Worm (Caenorhabditis elegans): ENCODE measurements around the gene ZK892.3.

Gene ZK892.3

DNA sequence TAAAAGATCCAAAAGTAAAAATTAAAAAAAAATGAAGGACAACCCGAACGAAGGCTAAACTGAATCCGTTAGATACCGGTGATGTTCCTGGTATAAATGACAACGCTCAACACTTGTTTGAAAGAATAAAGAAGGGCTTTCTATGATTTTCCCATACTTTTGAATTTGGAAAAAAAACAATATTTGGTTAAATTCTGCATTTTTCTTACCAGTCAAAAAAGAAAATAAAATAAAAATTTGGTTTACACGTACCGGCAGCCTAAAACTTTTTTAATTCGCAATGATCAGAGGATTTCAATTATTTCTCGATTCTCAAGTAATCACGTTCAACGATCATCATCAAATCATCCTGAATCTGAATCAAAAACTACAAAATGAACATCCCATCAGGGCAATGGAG is at the start of gene ZK892.3:
Gene ZK892.3, plus strand, starts transcription at position 301 of the 400 bp plus-strand sequence.
- TF ChIP-seq B0261.1 (tag; optimal IDR thresholded peaks at IDR 0.05) (no peak), tbx-9 (tag; optimal IDR thresholded peaks at IDR 0.05; ENCODE audit: borderline replicate concordance) (no peak), madf-10 (tag; optimal IDR thresholded peaks at IDR 0.05) (no peak), pbrm-1 (GFP tag; IDR thresholded peaks at IDR 0.05) (no peak), unc-62 (GFP tag; optimal IDR thresholded peaks at IDR 0.05) (no peak), nhr-90 (tag; optimal IDR thresholded peaks at IDR 0.05) (no peak), tbp1 (GFP tag; optimal IDR thresholded peaks at IDR 0.05) (no peak), ets-4 (GFP tag; optimal IDR thresholded peaks at IDR 0.05) (no peak), nhr-80 (tag; optimal IDR thresholded peaks at IDR 0.05) (no peak), ztf-18 (tag; optimal IDR thresholded peaks at IDR 0.05) (no peak), dpl-1 (GFP tag; optimal IDR thresholded peaks at IDR 0.05) (no peak), chd-7 (tag; optimal IDR thresholded peaks at IDR 0.05) (no peak), Y53G8AR.9 (GFP tag; conservative IDR thresholded peaks at IDR 0.05) (no peak), attf-3 (GFP tag; conservative IDR thresholded peaks at IDR 0.05) (no peak), nfyb-1 (GFP tag; IDR thresholded peaks at IDR 0.05) (no peak), unc-130 (GFP tag; optimal IDR thresholded peaks at IDR 0.05) (no peak)

DNA sequence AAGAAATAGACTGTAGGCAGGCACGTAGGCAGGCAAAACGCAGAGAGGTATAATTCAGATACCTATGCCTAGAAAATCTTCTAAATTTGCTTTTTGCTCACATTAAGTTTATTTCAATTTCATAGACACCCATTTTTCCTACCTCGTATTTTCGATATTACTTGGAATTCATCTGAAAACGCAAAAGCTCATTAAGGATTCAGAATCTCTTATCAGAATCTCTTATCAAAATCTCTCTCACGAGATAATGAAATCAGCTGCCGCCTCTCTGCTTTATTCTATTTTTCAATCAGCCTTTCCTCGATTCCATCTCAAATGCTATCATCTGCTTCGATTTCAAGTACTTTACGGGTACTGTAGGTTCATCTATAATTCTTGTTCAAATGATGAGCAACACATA is 49.8 kb upstream of the ZK892.3 start:
- TF ChIP-seq athp-1 (tag; optimal IDR thresholded peaks at IDR 0.05) = no peak
- no peak for TF ChIP-seq tbx-9 (tag; optimal IDR thresholded peaks at IDR 0.05; ENCODE audit: borderline replicate concordance)
- TF ChIP-seq hmg-1.2 (GFP tag; IDR thresholded peaks at IDR 0.05) = no peak
- no peak for TF ChIP-seq cebp-2 (GFP tag; IDR thresholded peaks at IDR 0.05)
- TF ChIP-seq rec-8 (tag; optimal IDR thresholded peaks at IDR 0.05) = no peak
- TF ChIP-seq ceh-40 (GFP tag; IDR thresholded peaks at IDR 0.05) = no peak
- no peak for TF ChIP-seq let-526 (GFP tag; IDR thresholded peaks at IDR 0.05)
- no peak for TF ChIP-seq F49E8.2 (tag; optimal IDR thresholded peaks at IDR 0.05; ENCODE audit: insufficient read depth)
- TF ChIP-seq rpc-1 (optimal IDR thresholded peaks at IDR 0.05) = no peak
- TF ChIP-seq rpc-1 (tag; optimal IDR thresholded peaks at IDR 0.05) = no peak

DNA sequence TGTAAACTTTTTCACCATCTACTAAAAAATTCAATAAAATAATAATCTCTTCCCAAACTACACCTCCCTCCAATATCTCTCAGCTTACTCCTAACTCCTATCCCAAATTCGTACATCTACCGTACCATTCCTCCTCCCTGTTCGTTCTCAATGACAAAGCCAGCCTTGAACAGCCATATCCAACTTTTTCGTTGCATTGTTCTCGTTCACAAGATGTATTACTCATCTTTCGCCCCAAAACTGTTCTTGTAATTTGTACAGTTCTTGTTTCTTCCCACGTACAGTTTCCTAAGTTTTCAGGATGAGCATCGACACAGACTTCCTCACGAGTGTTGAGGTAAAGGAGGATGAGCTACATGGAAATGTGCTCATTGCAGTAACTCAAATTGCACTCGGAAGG is 46.8 kb upstream of the ZK892.3 start, which contains the start of gene egl-43:
Gene egl-43, plus strand, starts transcription at position 301 of the 400 bp plus-strand sequence.
- TF ChIP-seq rpc-1 (optimal IDR thresholded peaks at IDR 0.05) = no peak
- TF ChIP-seq rpc-1 (tag; optimal IDR thresholded peaks at IDR 0.05) = no peak
- TF ChIP-seq aptf-3 (GFP tag; IDR thresholded peaks at IDR 0.05) = no peak

DNA sequence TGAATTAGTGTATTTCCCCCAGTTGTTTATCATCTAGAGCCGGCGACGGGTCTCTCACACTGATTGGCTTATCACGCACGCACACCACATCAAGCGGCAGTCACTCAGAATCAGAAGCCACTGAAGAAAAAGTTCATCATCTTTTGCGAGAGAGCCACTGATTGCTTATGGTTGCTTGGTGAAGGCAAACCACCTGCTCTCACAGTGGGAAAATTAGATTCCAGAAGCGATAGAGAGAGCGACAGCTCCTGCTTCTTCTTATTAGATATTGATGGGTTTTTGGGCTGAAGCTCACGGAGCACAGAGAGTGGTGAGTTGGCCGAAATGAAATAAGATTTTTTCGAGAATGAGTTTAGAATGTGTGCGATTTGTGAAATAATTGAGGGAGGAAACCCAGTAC is 45.5 kb upstream of the ZK892.3 start:
- TF ChIP-seq lin-26 (GFP tag; IDR thresholded peaks at IDR 0.05) (no peak), ztf-6 (GFP tag; IDR thresholded peaks at IDR 0.05) (no peak), mel-28 (tag; optimal IDR thresholded peaks at IDR 0.05; ENCODE audit: borderline replicate concordance) (no peak), lin-54 (GFP tag; optimal IDR thresholded peaks at IDR 0.05) (no peak)

DNA sequence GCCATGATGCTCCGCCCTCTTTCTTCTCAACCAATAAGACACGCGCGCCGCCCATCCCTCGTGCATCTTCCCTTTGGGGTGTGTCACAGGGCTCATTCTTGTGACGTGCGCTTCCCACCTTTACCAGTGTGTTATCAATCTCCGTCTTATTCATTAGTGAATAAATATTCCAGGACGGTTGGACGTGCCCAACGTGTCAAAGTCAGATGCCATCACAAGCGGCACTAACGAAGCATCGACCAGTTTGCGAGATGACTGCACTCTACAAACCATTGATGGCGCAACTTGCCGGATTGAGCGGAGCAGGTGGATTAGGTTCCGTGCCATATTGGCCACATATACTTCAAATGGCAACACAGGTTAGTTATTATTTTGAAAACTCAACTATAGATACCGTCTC is 41.5 kb upstream of the ZK892.3 start:
- TF ChIP-seq attf-6 (GFP tag; IDR thresholded peaks at IDR 0.05) (no peak), zfh-2 (GFP tag; conservative IDR thresholded peaks at IDR 0.05) (0 out of 2 replicates have a peak, but pooled peaks have one; percentile 20)

DNA sequence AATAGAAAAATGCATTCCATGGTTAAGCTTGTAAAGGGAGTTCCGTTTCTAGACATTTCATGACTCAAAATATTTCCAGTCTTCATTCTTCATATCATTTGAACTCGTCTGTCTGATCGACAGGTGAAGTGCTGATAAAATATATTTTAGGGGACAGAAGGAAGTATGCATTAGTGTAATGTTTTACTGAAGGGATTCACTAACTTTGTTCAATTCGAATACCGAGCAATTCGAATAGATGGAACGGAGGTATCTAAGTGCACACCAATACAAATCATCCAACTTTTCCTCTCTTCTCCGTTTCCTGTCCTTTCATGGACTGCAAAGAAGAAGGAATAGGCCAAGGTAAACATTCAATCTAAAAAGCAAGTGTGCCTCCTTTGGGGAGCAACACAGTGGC is 37.8 kb upstream of the ZK892.3 start:
- TF ChIP-seq F37B4.10 (GFP tag; IDR thresholded peaks at IDR 0.05) (no peak), ama-1 (optimal IDR thresholded peaks at IDR 0.05) (no peak), ama-1 (GFP tag; optimal IDR thresholded peaks at IDR 0.05) (no peak), nhr-80 (tag; optimal IDR thresholded peaks at IDR 0.05) (peak; percentile 65), dox-1 (GFP tag; IDR thresholded peaks at IDR 0.05) (0 out of 2 replicates have a peak, but pooled peaks have one; percentile 2)

All from whole organism, young adult.